Fruit fly (Drosophila melanogaster): ENCODE results near the gene tsg.

Gene tsg

dm6 chrX:11987664-11988063 is 1.1 kb downstream of the tsg start, which contains the start of gene gd:
gd (minus strand) TSS chrX:11987764.
- TF ChIP-seq CG3919 (GFP tag; optimal IDR thresholded peaks at IDR 0.05) (no peak), Eip75B (GFP tag; optimal IDR thresholded peaks at IDR 0.05) (no peak), CG34406 (GFP tag; optimal IDR thresholded peaks at IDR 0.05) (no peak), CG15336 (GFP tag; IDR thresholded peaks at IDR 0.05) (no peak), Smox (GFP tag; optimal IDR thresholded peaks at IDR 0.05) (no peak), net (GFP tag; optimal IDR thresholded peaks at IDR 0.05) (no peak)

dm6 chrX:11984987-11985386 is 3.8 kb downstream of the tsg start, which contains the start of gene cac:
cac (minus strand) TSS chrX:11985087.
- TF ChIP-seq CG32006 (GFP tag; optimal IDR thresholded peaks at IDR 0.05) = no peak
- peak; percentile 36 for TF ChIP-seq svp (GFP tag)

DNA sequence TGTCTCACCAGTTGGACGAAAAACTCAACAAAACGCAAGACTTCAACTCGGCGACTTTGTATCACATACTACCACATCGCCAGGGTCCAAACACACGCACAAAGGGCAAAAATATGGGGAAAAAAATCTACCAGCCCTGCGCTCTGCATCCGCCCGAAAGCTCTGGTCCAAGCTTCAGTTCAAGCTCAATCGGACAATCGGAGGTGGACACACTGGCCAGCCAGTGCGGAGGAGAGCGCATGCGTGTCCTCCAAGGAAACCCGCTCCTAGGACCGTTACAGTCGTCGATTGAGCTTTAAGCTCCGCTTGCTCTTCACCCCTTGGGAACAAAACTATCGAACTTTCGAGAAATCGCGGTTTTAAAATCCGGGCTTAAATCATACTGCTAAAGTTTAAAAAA is 4.9 kb downstream of the tsg start:
- no peak for TF ChIP-seq Hr39 (GFP tag; optimal IDR thresholded peaks at IDR 0.05)
- no peak for TF ChIP-seq Ets96B (tag; optimal IDR thresholded peaks at IDR 0.05)
- TF ChIP-seq CG6792 (GFP tag; optimal IDR thresholded peaks at IDR 0.05) = no peak
- no peak for TF ChIP-seq CG3919 (GFP tag; optimal IDR thresholded peaks at IDR 0.05)
- TF ChIP-seq CG32006 (GFP tag; optimal IDR thresholded peaks at IDR 0.05) = no peak
- TF ChIP-seq Eip78C (GFP tag) = no peak
- no peak for TF ChIP-seq acj6 (GFP tag; optimal IDR thresholded peaks at IDR 0.05)
- TF ChIP-seq pdm3 (GFP tag; optimal IDR thresholded peaks at IDR 0.05) = no peak
- TF ChIP-seq Lpt (GFP tag; optimal IDR thresholded peaks at IDR 0.05) = no peak
- no peak for TF ChIP-seq CG10669 (GFP tag; optimal IDR thresholded peaks at IDR 0.05)
- no peak for TF ChIP-seq lz (GFP tag; optimal IDR thresholded peaks at IDR 0.05)

Measured in whole organism, prepupa.